Fruit fly (Drosophila melanogaster): Measurements from ENCODE around the gene bcn92.

Gene bcn92

DNA sequence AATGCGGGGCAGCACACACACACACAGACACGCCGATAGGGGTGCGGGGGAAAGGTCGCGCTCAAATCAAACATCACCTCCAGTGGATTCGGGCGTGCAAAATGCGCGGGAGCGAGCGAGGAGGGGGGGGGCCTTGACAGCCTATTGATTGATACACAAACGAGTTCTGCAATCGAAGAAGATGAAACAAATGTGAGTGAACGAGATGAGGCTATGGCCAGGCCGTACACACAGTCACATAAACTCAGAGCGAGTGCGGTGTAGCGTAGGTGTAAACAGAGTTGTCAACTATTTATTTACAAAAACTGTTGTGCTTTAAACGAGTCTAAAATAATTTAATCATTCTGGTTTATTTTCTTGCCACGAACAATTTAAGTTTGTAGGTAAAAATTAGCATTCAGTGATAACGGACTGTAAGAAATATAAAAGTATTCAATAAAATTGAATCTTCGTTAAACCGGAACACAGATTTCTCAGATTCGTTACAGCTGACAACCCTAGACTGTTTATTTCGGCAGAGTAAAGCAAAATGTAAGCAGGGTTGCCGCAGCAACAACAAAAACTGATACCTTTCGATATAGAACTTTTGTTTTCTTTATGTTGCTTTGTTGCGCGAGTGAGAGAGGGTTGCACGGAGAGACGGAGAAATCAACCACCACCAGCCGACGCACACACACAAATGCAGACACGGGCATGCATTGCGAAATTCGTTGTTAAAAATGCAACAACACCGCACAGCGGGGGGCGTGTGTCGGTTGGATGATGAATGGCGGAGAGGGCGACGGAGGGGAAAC, 14.3 kb downstream of the bcn92 start (continued):
- TF ChIP-seq CG17328 (GFP tag; IDR thresholded peaks at IDR 0.05) (peak; percentile 79), rib (GFP tag; IDR thresholded peaks at IDR 0.05) (peak; percentile 8; the same call in 1 of the 2 replicates), Doc3 (GFP tag; IDR thresholded peaks at IDR 0.05; ENCODE audit: partially characterized antibody) (no peak), lab (GFP tag; optimal IDR thresholded peaks at IDR 0.05) (peak; percentile 95), Meics (GFP tag; optimal IDR thresholded peaks at IDR 0.05) (peak; percentile 91), crol (GFP tag; IDR thresholded peaks at IDR 0.05) (peak; percentile 98), CG8359 (GFP tag; optimal IDR thresholded peaks at IDR 0.05; ENCODE audit: borderline replicate concordance) (peak; percentile 76), CG1603 (tag; optimal IDR thresholded peaks at IDR 0.05) (peak; percentile 90), btn (GFP tag; optimal IDR thresholded peaks at IDR 0.05) (peak; percentile 66), ro (GFP tag; IDR thresholded peaks at IDR 0.05) (peak; percentile 48; the same call in 1 of the 2 replicates), sna (GFP tag; IDR thresholded peaks at IDR 0.05; ENCODE audit: partially characterized antibody) (no peak), Sin3A (optimal IDR thresholded peaks at IDR 0.05) (no peak), Mrtf (GFP tag; IDR thresholded peaks at IDR 0.05) (peak; percentile 83), CG32772 (GFP tag; IDR thresholded peaks at IDR 0.05) (peak; percentile 76), CG10565 (GFP tag; optimal IDR thresholded peaks at IDR 0.05) (no peak), CG12104 (GFP tag; optimal IDR thresholded peaks at IDR 0.05) (peak; percentile 82), peb (GFP tag; IDR thresholded peaks at IDR 0.05) (peak; percentile 70; the same call in 1 of the 2 replicates), CG3726 (GFP tag; IDR thresholded peaks at IDR 0.05) (peak; percentile 61; the same call in 1 of the 3 replicates), CG9932 (GFP tag; IDR thresholded peaks at IDR 0.05) (peak; percentile 79), CG3281 (GFP tag; optimal IDR thresholded peaks at IDR 0.05) (peak; percentile 94), nau (GFP tag; optimal IDR thresholded peaks at IDR 0.05) (peak; percentile 88), CG6813 (GFP tag; optimal IDR thresholded peaks at IDR 0.05) (peak; percentile 87), CG7786 (GFP tag; optimal IDR thresholded peaks at IDR 0.05) (peak; percentile 84), Atf3 (GFP tag; optimal IDR thresholded peaks at IDR 0.05) (peak; percentile 71), CG34376 (GFP tag; optimal IDR thresholded peaks at IDR 0.05) (peak; percentile 91), CG1602 (GFP tag; optimal IDR thresholded peaks at IDR 0.05) (peak; percentile 84), CG3995 (GFP tag; optimal IDR thresholded peaks at IDR 0.05) (peak; percentile 60), Camta (GFP tag; optimal IDR thresholded peaks at IDR 0.05) (peak; percentile 88), p53 (GFP tag; optimal IDR thresholded peaks at IDR 0.05) (peak; percentile 51), CG1529 (GFP tag; optimal IDR thresholded peaks at IDR 0.05) (peak; percentile 82), gsb (GFP tag; IDR thresholded peaks at IDR 0.05) (peak; percentile 77), dm (GFP tag; optimal IDR thresholded peaks at IDR 0.05) (peak; percentile 62), CG1233 (GFP tag; optimal IDR thresholded peaks at IDR 0.05) (peak; percentile 91), gsb-n (tag; optimal IDR thresholded peaks at IDR 0.05) (peak; percentile 88), bbx (GFP tag; IDR thresholded peaks at IDR 0.05; ENCODE audit: partially characterized antibody) (no peak), Stat92E (GFP tag; optimal IDR thresholded peaks at IDR 0.05) (peak in 1 of 3 experiments; percentile 52), CG11695 (GFP tag; IDR thresholded peaks at IDR 0.05) (peak; percentile 92), lbe (GFP tag; optimal IDR thresholded peaks at IDR 0.05) (peak; percentile 75), CG15073 (GFP tag; optimal IDR thresholded peaks at IDR 0.05) (peak; percentile 63), CG18764 (GFP tag; optimal IDR thresholded peaks at IDR 0.05) (peak; percentile 70), CG2712 (tag; optimal IDR thresholded peaks at IDR 0.05) (peak; percentile 93), TFAM (GFP tag; optimal IDR thresholded peaks at IDR 0.05) (no peak), pan (optimal IDR thresholded peaks at IDR 0.05) (no peak), pan (GFP tag; optimal IDR thresholded peaks at IDR 0.05 in 1 of 2, IDR thresholded peaks at IDR 0.05 in 1 of 2) (peak in 1 of 2 experiments; percentile 90), CG11504 (tag; optimal IDR thresholded peaks at IDR 0.05) (peak; percentile 93), CG6654 (GFP tag; optimal IDR thresholded peaks at IDR 0.05) (peak; percentile 68), abd-A (tag; optimal IDR thresholded peaks at IDR 0.05) (peak; percentile 77), Adf1 (GFP tag; IDR thresholded peaks at IDR 0.05) (peak; percentile 27; the same call in 1 of the 2 replicates), CG10543 (GFP tag; optimal IDR thresholded peaks at IDR 0.05) (peak; percentile 96)

All from whole organism, embryonic.